Worm (Caenorhabditis elegans): ENCODE data around the gene F14H12.6.

The F14H12.6 gene

DNA sequence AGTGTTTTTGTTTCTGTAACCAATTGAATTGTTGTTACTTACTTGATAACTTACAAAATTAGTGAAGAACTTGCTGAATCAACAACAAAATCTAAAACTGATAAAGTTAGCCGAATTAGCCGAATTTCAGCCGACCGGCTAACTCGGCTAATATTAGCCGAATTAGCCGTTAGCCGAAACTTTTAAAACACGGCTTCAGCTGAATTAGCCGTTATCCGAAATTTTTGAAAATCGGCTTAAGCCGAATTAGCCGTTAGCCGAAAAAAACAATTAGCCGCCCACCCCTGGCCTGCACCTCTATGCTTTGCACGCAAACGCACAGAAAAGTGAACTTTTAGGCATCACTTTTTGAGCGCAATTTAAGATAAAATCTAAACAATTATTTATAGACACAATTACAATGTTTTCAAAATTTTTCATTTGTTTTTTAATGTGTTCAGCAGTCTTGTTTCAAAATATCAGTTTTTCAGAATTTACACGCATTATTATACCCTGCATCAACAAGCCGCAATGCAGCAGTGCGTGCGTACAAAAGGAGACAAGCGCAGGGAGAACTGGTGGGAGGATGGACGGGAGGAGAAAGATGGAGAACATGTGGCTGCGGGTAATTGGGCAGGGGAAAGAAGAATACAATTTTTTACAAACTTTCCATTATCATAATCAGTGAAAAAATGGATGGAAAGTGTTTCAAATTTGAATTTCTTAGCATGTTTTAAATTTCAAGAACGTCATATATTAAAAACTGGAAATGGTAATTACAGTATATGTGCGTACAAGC, 37.9 kb upstream of the F14H12.6 start:
- TF ChIP-seq lin-13 (tag; optimal IDR thresholded peaks at IDR 0.05) (no peak), lsy-2 (tag; optimal IDR thresholded peaks at IDR 0.05) (peak; percentile 44), ceh-43 (GFP tag; optimal IDR thresholded peaks at IDR 0.05) (no peak), unc-62 (GFP tag; optimal IDR thresholded peaks at IDR 0.05) (no peak), hlh-1 (tag; optimal IDR thresholded peaks at IDR 0.05) (peak; percentile 26), ztf-11 (tag; optimal IDR thresholded peaks at IDR 0.05) (no peak), mep-1 (tag; optimal IDR thresholded peaks at IDR 0.05) (peak; percentile 45), ces-1 (GFP tag; optimal IDR thresholded peaks at IDR 0.05) (no peak), elt-1 (tag; optimal IDR thresholded peaks at IDR 0.05; ENCODE audit: borderline replicate concordance, insufficient read depth) (no peak), ham-2 (GFP tag; optimal IDR thresholded peaks at IDR 0.05) (peak; percentile 67), sem-2 (GFP tag; optimal IDR thresholded peaks at IDR 0.05) (no peak), pha-4 (tag; optimal IDR thresholded peaks at IDR 0.05) (peak; percentile 33), mls-2 (tag; optimal IDR thresholded peaks at IDR 0.05) (no peak), nhr-28 (tag; optimal IDR thresholded peaks at IDR 0.05) (no peak), nhr-237 (tag; optimal IDR thresholded peaks at IDR 0.05) (peak; percentile 44), elt-3 (tag; optimal IDR thresholded peaks at IDR 0.05) (peak; percentile 29), nhr-2 (tag; optimal IDR thresholded peaks at IDR 0.05) (no peak), zip-8 (tag; optimal IDR thresholded peaks at IDR 0.05) (no peak), M03D4.4 (tag; optimal IDR thresholded peaks at IDR 0.05) (no peak), lin-32 (GFP tag; optimal IDR thresholded peaks at IDR 0.05) (no peak), nhr-12 (tag; optimal IDR thresholded peaks at IDR 0.05) (no peak), snpc-4 (tag; optimal IDR thresholded peaks at IDR 0.05) (no peak), unc-39 (tag; optimal IDR thresholded peaks at IDR 0.05) (no peak), cnd-1 (tag; optimal IDR thresholded peaks at IDR 0.05) (peak; percentile 27), nhr-76 (tag; optimal IDR thresholded peaks at IDR 0.05) (no peak), unc-120 (tag; optimal IDR thresholded peaks at IDR 0.05; ENCODE audit: poor library complexity, severe bottlenecking) (no peak), flh-1 (GFP tag; optimal IDR thresholded peaks at IDR 0.05) (no peak), blmp-1 (tag; optimal IDR thresholded peaks at IDR 0.05) (no peak), mab-5 (tag; optimal IDR thresholded peaks at IDR 0.05) (no peak), drap-1 (GFP tag; optimal IDR thresholded peaks at IDR 0.05) (peak; percentile 56), ceh-83 (GFP tag; optimal IDR thresholded peaks at IDR 0.05) (no peak), bed-3 (GFP tag; optimal IDR thresholded peaks at IDR 0.05) (no peak), tbx-8 (GFP tag; optimal IDR thresholded peaks at IDR 0.05) (no peak), ceh-39 (tag; optimal IDR thresholded peaks at IDR 0.05) (peak; percentile 24), sptf-1 (tag; optimal IDR thresholded peaks at IDR 0.05) (peak; percentile 33)

DNA sequence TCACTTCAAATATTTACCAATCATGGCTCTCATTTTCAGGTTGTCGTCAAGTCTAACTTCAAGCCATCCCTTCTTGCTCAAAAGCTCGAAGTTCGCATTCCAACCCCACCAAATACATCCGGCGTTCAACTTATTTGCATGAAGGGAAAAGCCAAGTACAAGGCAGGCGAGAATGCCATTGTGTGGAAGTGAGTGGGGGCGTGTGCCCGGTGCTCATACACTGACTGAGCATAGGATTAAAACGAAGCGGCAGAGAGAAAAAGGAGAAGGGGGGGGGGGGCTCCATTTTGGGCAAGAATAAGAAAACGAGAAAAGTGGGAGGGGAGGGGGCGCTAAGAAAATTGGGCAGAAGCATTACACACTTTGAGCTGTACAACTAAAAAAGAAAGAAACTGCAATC, 34.3 kb upstream of the F14H12.6 start:
- TF ChIP-seq mls-2 (tag; optimal IDR thresholded peaks at IDR 0.05) (peak; percentile 7), nhr-76 (tag; optimal IDR thresholded peaks at IDR 0.05) (no peak), ces-1 (GFP tag; optimal IDR thresholded peaks at IDR 0.05) (peak; percentile 25), drap-1 (GFP tag; optimal IDR thresholded peaks at IDR 0.05) (no peak)

DNA sequence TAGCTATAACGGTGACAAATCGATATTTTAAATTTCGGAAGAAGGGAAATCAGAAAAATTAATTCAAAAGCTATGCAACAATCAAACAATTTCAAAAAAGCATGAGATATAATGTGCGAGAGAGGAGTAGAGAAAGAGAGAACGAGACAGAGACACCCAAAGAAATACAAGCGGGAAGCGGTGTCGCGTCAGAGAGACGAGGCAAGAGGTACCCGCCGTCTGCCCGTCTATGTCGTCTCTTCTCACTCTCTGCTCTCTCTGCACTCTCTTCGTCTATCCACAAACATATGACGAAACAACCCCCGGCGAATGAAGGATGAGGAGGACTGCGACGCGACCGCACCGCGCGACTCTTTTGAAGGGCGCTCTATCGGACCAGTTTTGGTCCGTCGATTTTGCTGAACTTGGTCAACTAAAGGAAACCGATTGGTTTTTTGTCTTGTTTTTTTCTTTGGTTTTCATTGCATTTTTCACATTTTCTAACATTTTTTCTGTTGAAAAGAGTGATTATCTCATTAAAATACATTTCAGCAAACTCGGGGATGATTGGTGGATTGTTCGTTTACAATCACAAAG, 31.6 kb upstream of the F14H12.6 start, which contains the start of gene dpy-23:
dpy-23 (plus strand) TSS at position 526 of the 576 bp plus-strand sequence.
- TF ChIP-seq drap-1 (GFP tag; optimal IDR thresholded peaks at IDR 0.05) = peak; percentile 48
- no peak for TF ChIP-seq tbx-8 (GFP tag; optimal IDR thresholded peaks at IDR 0.05)
- peak; percentile 93 for TF ChIP-seq pha-4 (tag; optimal IDR thresholded peaks at IDR 0.05)
- no peak for TF ChIP-seq zip-8 (tag; optimal IDR thresholded peaks at IDR 0.05)
- TF ChIP-seq elt-1 (tag; optimal IDR thresholded peaks at IDR 0.05; ENCODE audit: borderline replicate concordance, insufficient read depth) = no peak
- TF ChIP-seq nhr-28 (tag; optimal IDR thresholded peaks at IDR 0.05) = no peak
- TF ChIP-seq ceh-83 (GFP tag; optimal IDR thresholded peaks at IDR 0.05) = no peak
- TF ChIP-seq nhr-76 (tag; optimal IDR thresholded peaks at IDR 0.05) = no peak
- peak; percentile 20 for TF ChIP-seq nhr-12 (tag; optimal IDR thresholded peaks at IDR 0.05)
- peak; percentile 28 for TF ChIP-seq ceh-43 (GFP tag; optimal IDR thresholded peaks at IDR 0.05)
- TF ChIP-seq mep-1 (tag; optimal IDR thresholded peaks at IDR 0.05) = peak; percentile 83
- no peak for TF ChIP-seq flh-1 (GFP tag; optimal IDR thresholded peaks at IDR 0.05)
- peak; percentile 88 for TF ChIP-seq ham-2 (GFP tag; optimal IDR thresholded peaks at IDR 0.05)
- no peak for TF ChIP-seq blmp-1 (tag; optimal IDR thresholded peaks at IDR 0.05)
- no peak for TF ChIP-seq snpc-4 (tag; optimal IDR thresholded peaks at IDR 0.05)
- no peak for TF ChIP-seq lin-32 (GFP tag; optimal IDR thresholded peaks at IDR 0.05)
- peak; percentile 65 for TF ChIP-seq mls-2 (tag; optimal IDR thresholded peaks at IDR 0.05)
- no peak for TF ChIP-seq sem-2 (GFP tag; optimal IDR thresholded peaks at IDR 0.05)
- TF ChIP-seq ces-1 (GFP tag; optimal IDR thresholded peaks at IDR 0.05) = peak; percentile 91
- peak; percentile 69 for TF ChIP-seq ceh-39 (tag; optimal IDR thresholded peaks at IDR 0.05)
- TF ChIP-seq unc-120 (tag; optimal IDR thresholded peaks at IDR 0.05; ENCODE audit: poor library complexity, severe bottlenecking) = peak; percentile 92
- peak; percentile 11 for TF ChIP-seq cnd-1 (tag; optimal IDR thresholded peaks at IDR 0.05)
- no peak for TF ChIP-seq nhr-2 (tag; optimal IDR thresholded peaks at IDR 0.05)
- peak; percentile 78 for TF ChIP-seq lsy-2 (tag; optimal IDR thresholded peaks at IDR 0.05)
- TF ChIP-seq ztf-11 (tag; optimal IDR thresholded peaks at IDR 0.05) = peak; percentile 69
- peak; percentile 59 for TF ChIP-seq sptf-1 (tag; optimal IDR thresholded peaks at IDR 0.05)
- TF ChIP-seq bed-3 (GFP tag; optimal IDR thresholded peaks at IDR 0.05) = no peak
- TF ChIP-seq lin-13 (tag; optimal IDR thresholded peaks at IDR 0.05) = peak; percentile 71
- TF ChIP-seq elt-3 (tag; optimal IDR thresholded peaks at IDR 0.05) = no peak
- TF ChIP-seq nhr-237 (tag; optimal IDR thresholded peaks at IDR 0.05) = peak; percentile 93
- peak; percentile 82 for TF ChIP-seq hlh-1 (tag; optimal IDR thresholded peaks at IDR 0.05)
- peak; percentile 87 for TF ChIP-seq unc-62 (GFP tag; optimal IDR thresholded peaks at IDR 0.05)
- peak; percentile 19 for TF ChIP-seq M03D4.4 (tag; optimal IDR thresholded peaks at IDR 0.05)
- TF ChIP-seq unc-39 (tag; optimal IDR thresholded peaks at IDR 0.05) = no peak
- TF ChIP-seq mab-5 (tag; optimal IDR thresholded peaks at IDR 0.05) = no peak
